Worm (Caenorhabditis elegans) whole organism, young adult: ENCODE measurements around the gene har-1.

Experiments
- C06A6.2 ChIP-seq: fragments of 200-800 bp; sonication (Bioruptor generic); conservative IDR thresholded peaks from 2 replicates; pipeline ENCODE4 v1.3.6; 2022; ENCODE audit warnings: missing genetic modification characterization, missing compliant biosample characterization
- Y53G8AR.9 ChIP-seq: fragments of 200-800 bp; sonication (Bioruptor generic); conservative IDR thresholded peaks from 2 replicates; pipeline ENCODE4 v1.3.6; 2022; ENCODE audit warnings: missing genetic modification reagents, missing genetic modification characterization, missing compliant biosample characterization
- akir-1 ChIP-seq: fragments of 200-800 bp; sonication (Bioruptor generic); optimal IDR thresholded peaks from 2 replicates; lab custom pipeline; 2018; ENCODE audit warnings: mild to moderate bottlenecking, missing genetic modification characterization, moderate library complexity, missing compliant biosample characterization
- cebp-2 ChIP-seq: fragments of 200-800 bp; sonication (Bioruptor generic); IDR thresholded peaks from 2 replicates; pipeline ENCODE4 v1.3.6; 2022; ENCODE audit warnings: missing genetic modification characterization, missing compliant biosample characterization
- dpl-1 ChIP-seq: fragments of 150-350 bp; optimal IDR thresholded peaks from 2 replicates; lab custom pipeline; 2014; ENCODE audit warnings: missing biosample characterization, missing genetic modification reagents, missing genetic modification characterization
- efl-1 ChIP-seq: fragments of 150-350 bp; optimal IDR thresholded peaks from 2 replicates; lab custom pipeline; 2014; ENCODE audit warnings: missing biosample characterization, missing genetic modification reagents, missing genetic modification characterization
- rec-8 ChIP-seq, 2 experiments: sonication (generic microtip); optimal IDR thresholded peaks; 2 replicates each; lab custom pipeline; 2016; ENCODE audit warnings: mild to moderate bottlenecking in 2 of 2, missing genetic modification characterization in 2 of 2, missing genetic modification reagents in 2 of 2, missing genotype in 2 of 2, missing biosample characterization in 1 of 2, missing compliant biosample characterization in 1 of 2, moderate library complexity in 1 of 2

DNA sequence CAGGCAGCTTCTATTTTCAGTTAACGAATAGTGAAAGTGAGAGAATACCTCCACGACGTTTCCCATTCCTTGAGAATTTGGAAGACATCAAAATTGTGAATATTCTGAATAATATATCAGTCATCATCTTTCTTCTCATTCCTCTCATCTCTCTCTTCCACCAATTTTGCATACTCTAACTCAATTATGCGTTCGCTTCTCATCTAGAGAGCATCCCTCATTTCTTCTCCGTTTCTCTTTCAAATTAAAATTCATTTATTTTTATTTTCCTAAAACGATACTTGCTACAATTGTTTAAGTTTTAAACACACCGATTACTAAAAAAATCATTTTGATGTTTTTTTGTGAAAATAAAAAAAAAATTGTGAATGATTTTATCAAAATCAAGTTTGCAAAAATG is 48.7 kb upstream of the har-1 start:
- no peak for TF ChIP-seq C06A6.2
- TF ChIP-seq akir-1: no peak
- no peak for TF ChIP-seq dpl-1 (GFP tag; lab: Kevin White, UChicago)
- TF ChIP-seq Y53G8AR.9 (GFP tag; lab: Robert Waterston, UW): no peak
- no peak for TF ChIP-seq cebp-2 (GFP tag; lab: Robert Waterston, UW)
- no peak for TF ChIP-seq efl-1 (GFP tag; lab: Kevin White, UChicago)
- TF ChIP-seq rec-8 (tag; optimal IDR thresholded peaks at IDR 0.05; lab: Kevin White, UChicago): no peak
